Fruit fly (Drosophila melanogaster) whole organism: Measurements from ENCODE around the gene rt.

ENCODE experiments used
- psq ChIP-seq: fragments of >200 bp; optimal IDR thresholded peaks from 2 replicates; lab custom pipeline; 2017
- usp ChIP-seq: fragments of >200 bp; optimal IDR thresholded peaks from 2 replicates; lab custom pipeline; 2017; ENCODE audit warnings: missing biosample characterization, missing genetic modification characterization, mixed read lengths

- TF ChIP-seq usp (GFP tag; lab: Kevin White, UChicago) (no peak), psq (lab: Kevin White, UChicago) (no peak)
Measured at dm6 chr3L:11536767-11537419, 50.7 kb downstream of the rt start.
